Worm (Caenorhabditis elegans): ENCODE results near the gene rabx-5.

Gene rabx-5

DNA sequence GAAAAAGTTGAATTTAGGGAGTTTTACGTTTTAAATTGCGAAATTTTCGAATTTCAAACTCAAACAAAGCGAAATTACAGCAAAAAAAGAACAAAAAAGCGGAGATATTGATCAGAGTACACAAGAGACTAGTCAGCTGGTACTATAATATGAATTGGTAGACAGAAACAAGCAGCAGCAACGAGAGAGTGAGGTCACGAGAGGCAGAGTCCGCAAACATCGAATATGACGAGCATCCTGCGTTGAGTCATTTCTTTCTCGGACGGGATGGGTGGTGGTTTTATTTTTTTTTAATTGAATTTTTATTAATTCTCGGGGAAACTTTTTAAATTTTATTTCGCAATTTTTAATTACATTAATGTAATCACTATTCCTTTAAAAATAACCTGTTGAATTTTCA, 5.5 kb upstream of the rabx-5 start (continued):
- TF ChIP-seq irx-1 (tag; optimal IDR thresholded peaks at IDR 0.05) (peak; percentile 46), ceh-82 (tag; optimal IDR thresholded peaks at IDR 0.05) (peak; percentile 19 to 61 (median 38)), lir-3 (tag; optimal IDR thresholded peaks at IDR 0.05; ENCODE audit: poor library complexity) (peak; percentile 44), zip-4 (GFP tag; optimal IDR thresholded peaks at IDR 0.05) (no peak), swsn-7 (tag; optimal IDR thresholded peaks at IDR 0.05) (peak; percentile 74), F16B12.6 (tag; optimal IDR thresholded peaks at IDR 0.05) (peak; percentile 95), nhr-19 (GFP tag; conservative IDR thresholded peaks at IDR 0.05) (peak; percentile 74), C04F5.9 (tag; optimal IDR thresholded peaks at IDR 0.05) (peak; percentile 11), ztf-11 (tag; optimal IDR thresholded peaks at IDR 0.05) (peak in 1 of 2 experiments; percentile 26), vab-15 (tag; optimal IDR thresholded peaks at IDR 0.05) (peak; percentile 13), snpc-4 (tag; optimal IDR thresholded peaks at IDR 0.05) (peak; percentile 32), nhr-28 (tag; optimal IDR thresholded peaks at IDR 0.05) (no peak), mep-1 (tag; optimal IDR thresholded peaks at IDR 0.05) (peak; percentile 93), lin-39 (tag; optimal IDR thresholded peaks at IDR 0.05) (peak; percentile 52), nhr-85 (tag) (peak; percentile 83), sptf-1 (tag; optimal IDR thresholded peaks at IDR 0.05) (no peak), fkh-10 (GFP tag; optimal IDR thresholded peaks at IDR 0.05) (no peak), elt-3 (tag; optimal IDR thresholded peaks at IDR 0.05) (peak in 1 of 6 experiments; percentile 37), elt-2 (tag; optimal IDR thresholded peaks at IDR 0.05) (peak; percentile 31), Y116A8C.19 (tag; optimal IDR thresholded peaks at IDR 0.05; ENCODE audit: borderline replicate concordance) (no peak), pag-3 (tag; optimal IDR thresholded peaks at IDR 0.05; ENCODE audit: borderline replicate concordance, insufficient read depth) (no peak), jun-1 (tag; optimal IDR thresholded peaks at IDR 0.05) (peak; percentile 46), tbx-2 (tag; optimal IDR thresholded peaks at IDR 0.05) (peak; percentile 70), fos-1 (tag; optimal IDR thresholded peaks at IDR 0.05) (peak; percentile 49), pax-3 (tag; optimal IDR thresholded peaks at IDR 0.05) (no peak), xbp-1 (tag; optimal IDR thresholded peaks at IDR 0.05) (peak; percentile 62), ceh-8 (GFP tag; optimal IDR thresholded peaks at IDR 0.05) (peak; percentile 3), C16A3.4 (tag; optimal IDR thresholded peaks at IDR 0.05) (peak; percentile 75), lin-13 (GFP tag; optimal IDR thresholded peaks at IDR 0.05) (peak; percentile 52), unc-130 (tag; optimal IDR thresholded peaks at IDR 0.05) (peak; percentile 62), nhr-71 (tag; optimal IDR thresholded peaks at IDR 0.05) (peak; percentile 87), isw-1 (GFP tag; IDR thresholded peaks at IDR 0.05) (0 out of 2 replicates have a peak, but pooled peaks have one; percentile 36), mdl-1 (tag; optimal IDR thresholded peaks at IDR 0.05) (peak in 1 of 2 experiments; percentile 85), efl-1 (optimal IDR thresholded peaks at IDR 0.05) (peak; percentile 71 to 73), efl-1 (GFP tag; optimal IDR thresholded peaks at IDR 0.05 in 1 of 2) (peak; percentile 74 to 97), fkh-8 (tag; optimal IDR thresholded peaks at IDR 0.05) (peak; percentile 77), lin-35 (GFP tag; optimal IDR thresholded peaks at IDR 0.05) (peak; percentile 79 to 84), ceh-90 (tag; optimal IDR thresholded peaks at IDR 0.05) (no peak), ets-5 (GFP tag; IDR thresholded peaks at IDR 0.05) (no peak), aly-2 (tag; optimal IDR thresholded peaks at IDR 0.05) (peak; percentile 13), rnt-1 (tag; optimal IDR thresholded peaks at IDR 0.05) (no peak)

DNA sequence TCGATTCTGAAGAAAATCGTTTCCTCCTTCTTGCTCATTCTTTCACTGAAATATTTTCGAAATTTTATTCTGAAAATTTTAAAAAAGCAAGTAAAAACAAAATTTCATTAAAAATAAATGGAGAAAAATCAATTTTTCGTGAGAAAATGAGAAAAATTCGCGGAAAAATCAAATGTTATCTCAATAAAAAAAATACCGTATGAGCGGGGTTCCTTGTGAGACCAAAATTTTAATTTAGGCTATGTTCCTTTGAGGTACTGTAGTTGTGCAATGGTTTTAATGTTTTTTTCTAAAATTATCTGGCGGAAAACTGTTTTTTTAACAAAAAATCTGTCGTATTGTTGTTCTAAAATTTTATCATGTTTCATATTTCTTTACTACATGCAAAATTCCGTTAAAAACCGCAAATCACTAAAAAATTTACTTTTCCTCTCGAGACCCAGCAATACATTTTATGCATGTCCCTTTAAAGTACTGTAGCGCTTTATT, 5.0 kb upstream of the rabx-5 start, which contains the start of gene epg-6:
TSS of gene epg-6 (minus strand) at position 51 of the 489 bp plus-strand sequence.
- TF ChIP-seq lir-3 (tag; optimal IDR thresholded peaks at IDR 0.05; ENCODE audit: poor library complexity) (no peak), nhr-28 (tag; optimal IDR thresholded peaks at IDR 0.05) (no peak), lin-39 (tag; optimal IDR thresholded peaks at IDR 0.05) (no peak), aha-1 (tag; optimal IDR thresholded peaks at IDR 0.05) (no peak), rnt-1 (tag; optimal IDR thresholded peaks at IDR 0.05) (no peak), fkh-10 (GFP tag; optimal IDR thresholded peaks at IDR 0.05) (no peak), nhr-77 (tag; optimal IDR thresholded peaks at IDR 0.05) (no peak), nhr-90 (tag; optimal IDR thresholded peaks at IDR 0.05; ENCODE audit: poor library complexity) (no peak), mef-2 (tag; optimal IDR thresholded peaks at IDR 0.05) (no peak), nhr-237 (tag; optimal IDR thresholded peaks at IDR 0.05) (no peak)
